Fruit fly (Drosophila melanogaster): ENCODE results near the gene ClC-c.

Gene ClC-c

dm6 chr3L:16143685-16144539 is 53.7 kb downstream of the ClC-c start, which contains the start of gene CG32152:
Gene CG32152 (minus strand): TSS chr3L:16144036.
- TF ChIP-seq br (GFP tag; optimal IDR thresholded peaks at IDR 0.05), result no peak
- TF ChIP-seq woc (GFP tag; optimal IDR thresholded peaks at IDR 0.05), result no peak

dm6 chr3L:16145282-16145681 is 55.0 kb downstream of the ClC-c start:
- TF ChIP-seq psq (GFP tag; optimal IDR thresholded peaks at IDR 0.05) (no peak), Hr83 (GFP tag; optimal IDR thresholded peaks at IDR 0.05; ENCODE audit: poor library complexity, severe bottlenecking) (peak; percentile 47), h (GFP tag; optimal IDR thresholded peaks at IDR 0.05) (peak; percentile 7), Hr78 (GFP tag; optimal IDR thresholded peaks at IDR 0.05) (no peak), Abd-B (GFP tag; optimal IDR thresholded peaks at IDR 0.05) (no peak), dsf (GFP tag; optimal IDR thresholded peaks at IDR 0.05; ENCODE audit: borderline replicate concordance) (no peak), pan (optimal IDR thresholded peaks at IDR 0.05) (no peak), Dif (GFP tag; optimal IDR thresholded peaks at IDR 0.05; ENCODE audit: partially characterized antibody) (no peak), CrebA (GFP tag; optimal IDR thresholded peaks at IDR 0.05; ENCODE audit: borderline replicate concordance) (no peak), dl (GFP tag; optimal IDR thresholded peaks at IDR 0.05; ENCODE audit: insufficient read depth in 1 of 2, partially characterized antibody in 2 of 2) (no peak), Mio (GFP tag; optimal IDR thresholded peaks at IDR 0.05) (no peak), CG32264 (GFP tag; optimal IDR thresholded peaks at IDR 0.05) (no peak), ey (GFP tag; optimal IDR thresholded peaks at IDR 0.05) (no peak), N (GFP tag; optimal IDR thresholded peaks at IDR 0.05) (no peak), Sp1 (GFP tag; optimal IDR thresholded peaks at IDR 0.05) (peak; percentile 3), usp (GFP tag; optimal IDR thresholded peaks at IDR 0.05) (no peak), OdsH (GFP tag; optimal IDR thresholded peaks at IDR 0.05) (no peak), CG9705 (GFP tag; optimal IDR thresholded peaks at IDR 0.05) (no peak), dmrt93B (GFP tag; optimal IDR thresholded peaks at IDR 0.05) (no peak), sv (GFP tag; optimal IDR thresholded peaks at IDR 0.05) (no peak), Hnf4 (GFP tag; optimal IDR thresholded peaks at IDR 0.05) (no peak), jim (GFP tag; optimal IDR thresholded peaks at IDR 0.05) (no peak), sage (GFP tag; optimal IDR thresholded peaks at IDR 0.05) (no peak), HLH106 (tag; optimal IDR thresholded peaks at IDR 0.05) (no peak), Myc (optimal IDR thresholded peaks at IDR 0.05) (no peak), rgr (GFP tag; optimal IDR thresholded peaks at IDR 0.05) (no peak)
